Fruit fly (Drosophila melanogaster) whole organism, pupa: Measurements from ENCODE around the gene Pkd2.
A peak's percentile ranks its signal among the peaks of the same experiment; 100 is the strongest.

ENCODE experiments used
- CG10348 ChIP-seq: fragments of 200-800 bp; sonication (Bioruptor generic); IDR thresholded peaks from 2 replicates; pipeline ENCODE4 v1.3.6; 2022; ENCODE audit warnings: missing biosample characterization, missing genetic modification characterization
- CG12605 ChIP-seq: fragments of 200-800 bp; sonication (Bioruptor generic); IDR thresholded peaks from 2 replicates; pipeline ENCODE4 v1.3.6; 2022; ENCODE audit warnings: missing biosample characterization, missing genetic modification characterization
- CG13204 ChIP-seq: fragments of 200-800 bp; sonication (Bioruptor generic); optimal IDR thresholded peaks from 2 replicates; lab custom pipeline; 2018; ENCODE audit warnings: missing biosample characterization, mild to moderate bottlenecking, missing genetic modification characterization, moderate library complexity
- CG14655 ChIP-seq: fragments of 200-800 bp; sonication (Bioruptor generic); optimal IDR thresholded peaks from 3 replicates; lab custom pipeline; 2017; ENCODE audit warnings: mild to moderate bottlenecking, missing biosample characterization, missing genetic modification reagents, missing genetic modification characterization
- CG15710 ChIP-seq: fragments of 200-800 bp; sonication (Bioruptor generic); optimal IDR thresholded peaks from 2 replicates; lab custom pipeline; 2018; ENCODE audit warnings: missing biosample characterization, mild to moderate bottlenecking, missing genetic modification characterization, moderate library complexity
- CG17806 ChIP-seq: fragments of 200-800 bp; sonication (Bioruptor generic); optimal IDR thresholded peaks from 2 replicates; lab custom pipeline; 2018; ENCODE audit warnings: missing biosample characterization, mild to moderate bottlenecking, missing genetic modification characterization, moderate library complexity
- CG32121 ChIP-seq: fragments of 200-800 bp; sonication (Bioruptor generic); IDR thresholded peaks from 2 replicates; pipeline ENCODE4 v1.3.6; 2022; ENCODE audit warnings: missing biosample characterization, missing genetic modification characterization
- CG34367 ChIP-seq: fragments of 200-800 bp; sonication (Bioruptor generic); optimal IDR thresholded peaks from 2 replicates; lab custom pipeline; 2018; ENCODE audit warnings: missing biosample characterization, mild to moderate bottlenecking, missing genetic modification characterization
- CG4496 ChIP-seq: fragments of 200-800 bp; sonication (Bioruptor generic); IDR thresholded peaks from 3 replicates; pipeline ENCODE4 v1.3.6; 2022; ENCODE audit warnings: missing biosample characterization, missing genetic modification characterization
- CG8159 ChIP-seq: fragments of 200-800 bp; sonication (Bioruptor generic); optimal IDR thresholded peaks from 3 replicates; lab custom pipeline; 2018; ENCODE audit warnings: missing biosample characterization, mild to moderate bottlenecking, missing genetic modification characterization, moderate library complexity
- CG8301 ChIP-seq: fragments of 200-800 bp; sonication (Bioruptor generic); optimal IDR thresholded peaks from 2 replicates; lab custom pipeline; 2018; ENCODE audit warnings: missing biosample characterization, mild to moderate bottlenecking, missing genetic modification characterization
- CG9948 ChIP-seq: fragments of 200-800 bp; sonication (Bioruptor generic); optimal IDR thresholded peaks from 2 replicates; lab custom pipeline; 2018; ENCODE audit warnings: missing biosample characterization, mild to moderate bottlenecking, missing genetic modification characterization, moderate library complexity
- D1 ChIP-seq: fragments of 200-800 bp; sonication (Bioruptor generic); optimal IDR thresholded peaks from 2 replicates; lab custom pipeline; 2018; ENCODE audit warnings: missing biosample characterization, mild to moderate bottlenecking, missing genetic modification characterization, moderate library complexity
- EcR ChIP-seq: fragments of 200-800 bp; sonication (Bioruptor generic); optimal IDR thresholded peaks from 3 replicates; lab custom pipeline; 2019; ENCODE audit warnings: missing biosample characterization, missing genetic modification characterization, mild to moderate bottlenecking, moderate library complexity, missing genetic modification reagents
- Ets98B ChIP-seq: fragments of 200-800 bp; sonication (Bioruptor generic); IDR thresholded peaks from 2 replicates; pipeline ENCODE4 v1.3.6; 2022; ENCODE audit warnings: missing biosample characterization, missing genetic modification characterization
- Pif1A ChIP-seq: fragments of 200-800 bp; sonication (Bioruptor generic); optimal IDR thresholded peaks from 3 replicates; lab custom pipeline; 2016; ENCODE audit warnings: missing biosample characterization, missing genetic modification characterization
- Pif1B ChIP-seq: fragments of 200-800 bp; sonication (Bioruptor generic); optimal IDR thresholded peaks from 3 replicates; lab custom pipeline; 2016; ENCODE audit warnings: missing biosample characterization, missing genetic modification characterization
- Snoo ChIP-seq: fragments of 200-800 bp; sonication (Bioruptor generic); optimal IDR thresholded peaks from 3 replicates; lab custom pipeline; 2017; ENCODE audit warnings: missing biosample characterization, mild to moderate bottlenecking, missing genetic modification characterization, inconsistent platforms
- fd96Ca ChIP-seq: fragments of 200-800 bp; sonication (Bioruptor generic); IDR thresholded peaks from 3 replicates; pipeline ENCODE4 v1.3.6; 2022; ENCODE audit warnings: missing biosample characterization, missing genetic modification characterization
- gl ChIP-seq: fragments of 200-800 bp; sonication (Bioruptor generic); optimal IDR thresholded peaks from 2 replicates; lab custom pipeline; 2018; ENCODE audit warnings: missing biosample characterization, mild to moderate bottlenecking, missing genetic modification characterization
- rn ChIP-seq: fragments of 200-800 bp; sonication (Bioruptor generic); IDR thresholded peaks from 2 replicates; pipeline ENCODE4 v1.3.6; 2022; ENCODE audit warnings: missing biosample characterization, missing genetic modification characterization

The Pkd2 gene

dm6 chr2L:12421793-12422691, 24.0 kb downstream of the Pkd2 start:
- no peak for TF ChIP-seq Pif1A (GFP tag; lab: Kevin White, UChicago)
- TF ChIP-seq Snoo (tag; lab: Kevin White, UChicago) = no peak
- no peak for TF ChIP-seq EcR
- TF ChIP-seq CG32121 (GFP tag; lab: Robert Waterston, UW) = no peak
- no peak for TF ChIP-seq Pif1B (GFP tag; lab: Kevin White, UChicago)
- no peak for TF ChIP-seq CG9948
- no peak for TF ChIP-seq CG8301 (tag; lab: Kevin White, UChicago)
- no peak for TF ChIP-seq rn
- peak; percentile 2 for TF ChIP-seq CG14655 (GFP tag; lab: Kevin White, UChicago)
- no peak for TF ChIP-seq CG34367 (tag; lab: Kevin White, UChicago)
- no peak for TF ChIP-seq CG4496 (GFP tag; lab: Robert Waterston, UW)
- TF ChIP-seq CG17806 = no peak
- TF ChIP-seq Ets98B = peak; percentile 33; the same call in 1 of the 2 replicates

DNA sequence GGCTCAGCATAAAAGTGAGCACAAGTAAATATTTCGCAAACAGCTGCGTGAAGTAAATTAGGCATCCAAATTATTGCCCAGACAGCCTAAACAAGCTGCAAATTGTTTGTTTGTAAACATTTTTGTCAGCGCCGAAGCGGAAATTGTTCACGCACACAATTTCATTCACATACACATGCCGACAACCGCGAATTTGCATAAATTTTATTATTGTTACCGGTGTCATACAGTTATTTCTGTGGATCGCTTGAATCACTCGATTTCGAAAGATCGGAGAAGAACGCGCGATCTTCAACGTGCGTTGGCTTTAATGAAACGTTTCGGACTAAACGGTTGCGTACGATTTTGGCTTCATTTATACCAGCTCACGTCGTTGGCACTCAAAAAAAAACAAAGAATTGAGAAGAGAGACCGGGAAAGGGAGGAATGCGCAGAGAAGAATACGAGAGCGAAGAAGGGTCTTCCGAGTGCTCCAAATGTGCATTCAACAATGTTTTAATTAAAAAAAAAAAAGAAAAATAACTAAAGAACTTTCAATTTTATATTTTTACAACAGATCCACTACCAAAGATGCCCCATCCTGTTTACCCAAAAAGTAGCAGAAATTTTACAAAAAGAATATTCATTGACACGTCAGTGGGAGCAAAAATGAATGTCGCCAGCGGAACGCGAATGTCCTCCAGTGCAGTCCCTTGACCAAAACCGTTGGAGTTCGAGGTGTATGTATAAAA, 25.2 kb downstream of the Pkd2 start, which contains the start of gene vir-1:
Gene vir-1 (minus strand): TSS at position 334 of the 731 bp plus-strand sequence.
- TF ChIP-seq CG4496 (GFP tag; lab: Robert Waterston, UW) (0 out of 3 replicates have a peak, but pooled peaks have one; percentile 32), CG9948 (no peak), rn (no peak), D1 (tag; lab: Kevin White, UChicago) (no peak), Pif1A (GFP tag; lab: Kevin White, UChicago) (peak; percentile 3), CG17806 (no peak), EcR (no peak), CG8159 (tag; lab: Kevin White, UChicago) (no peak)

DNA sequence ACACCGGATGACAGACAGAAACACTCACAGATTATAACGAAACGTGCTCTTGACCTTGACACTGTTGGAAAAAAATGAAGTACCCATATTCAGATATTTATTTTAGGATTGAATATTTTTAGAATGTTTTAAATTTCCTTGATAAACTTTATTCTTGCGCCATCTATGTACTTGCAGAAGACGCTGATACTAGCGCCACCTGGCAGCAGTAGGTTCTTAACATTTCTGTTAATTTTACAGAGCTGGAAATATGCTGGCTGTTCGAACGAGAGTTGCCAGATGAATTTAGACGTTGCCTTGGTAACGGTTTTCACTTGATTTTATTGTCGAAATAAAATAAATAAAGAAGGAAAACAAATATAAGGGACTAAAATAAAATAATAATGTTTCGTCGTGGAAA, 26.5 kb downstream of the Pkd2 start, which contains the start of gene Fam92:
Gene Fam92 (plus strand): TSS at position 350 of the 400 bp plus-strand sequence.
- TF ChIP-seq CG8159 (tag; lab: Kevin White, UChicago) (no peak), CG8301 (tag; lab: Kevin White, UChicago) (no peak), CG15710 (tag; lab: Kevin White, UChicago) (peak; percentile 9), Ets98B (no peak), Snoo (tag; lab: Kevin White, UChicago) (peak; percentile 42), CG4496 (GFP tag; lab: Robert Waterston, UW) (no peak), rn (no peak)

dm6 chr2L:12427487-12428101, 29.5 kb downstream of the Pkd2 start, which contains the start of the genes CG5446 and Trm1:
Gene CG5446 (minus strand): TSS chr2L:12427709.
Gene Trm1 (plus strand): TSS chr2L:12428028.
- no peak for TF ChIP-seq CG4496 (GFP tag; lab: Robert Waterston, UW)
- no peak for TF ChIP-seq fd96Ca (GFP tag; lab: Robert Waterston, UW)
- TF ChIP-seq EcR = no peak
- peak; percentile 54; the same call in 1 of the 2 replicates for TF ChIP-seq CG32121 (GFP tag; lab: Robert Waterston, UW)
- TF ChIP-seq CG8301 (tag; lab: Kevin White, UChicago) = peak; percentile 36
- peak; percentile 64 for TF ChIP-seq CG9948
- peak; percentile 75 for TF ChIP-seq CG8159 (tag; lab: Kevin White, UChicago)
- TF ChIP-seq Snoo (tag; lab: Kevin White, UChicago) = peak; percentile 55
- no peak for TF ChIP-seq CG10348
- TF ChIP-seq Ets98B = peak; percentile 58
- TF ChIP-seq gl (tag; lab: Kevin White, UChicago) = no peak
- peak; percentile 46 for TF ChIP-seq Pif1B (GFP tag; lab: Kevin White, UChicago)
- TF ChIP-seq CG12605 = no peak
- peak; percentile 44 for TF ChIP-seq Pif1A (GFP tag; lab: Kevin White, UChicago)
- TF ChIP-seq CG15710 (tag; lab: Kevin White, UChicago) = peak; percentile 66
- no peak for TF ChIP-seq D1 (tag; lab: Kevin White, UChicago)
- TF ChIP-seq CG34367 (tag; lab: Kevin White, UChicago) = peak; percentile 27
- peak; percentile 54 for TF ChIP-seq CG17806
- TF ChIP-seq CG14655 (GFP tag; lab: Kevin White, UChicago) = no peak
- no peak for TF ChIP-seq rn

dm6 chr2L:12430792-12431191, 32.7 kb downstream of the Pkd2 start, which contains the start of gene CG5435:
Gene CG5435 (minus strand): TSS chr2L:12430892.
- no peak for TF ChIP-seq Ets98B
- no peak for TF ChIP-seq CG17806
- TF ChIP-seq CG14655 (GFP tag; lab: Kevin White, UChicago) = no peak
- no peak for TF ChIP-seq Pif1A (GFP tag; lab: Kevin White, UChicago)
- TF ChIP-seq CG13204 = no peak
- no peak for TF ChIP-seq CG10348
- no peak for TF ChIP-seq fd96Ca (GFP tag; lab: Robert Waterston, UW)
- TF ChIP-seq, all 21 proteins: peak for 0
